Fruit fly (Drosophila melanogaster): ENCODE results near the gene CG15754.

CG15754 gene

DNA sequence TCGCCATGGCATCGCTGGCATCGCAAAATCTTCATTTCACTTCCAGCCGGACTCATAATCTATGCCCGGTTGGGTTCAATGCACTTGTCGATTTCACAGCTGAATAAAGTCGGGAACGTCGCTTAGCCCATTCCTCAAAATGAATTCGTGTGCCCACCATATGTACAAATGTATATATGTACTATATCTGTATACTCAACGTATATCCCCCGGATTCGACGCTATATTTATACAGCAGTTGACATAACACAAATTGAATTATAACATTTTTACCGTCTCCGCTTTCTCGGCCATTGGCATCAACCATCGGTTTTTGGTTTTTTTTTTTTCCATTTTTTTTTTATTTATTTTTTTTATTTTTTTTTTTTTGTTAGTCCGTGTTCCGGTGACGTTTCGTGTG, 42.4 kb downstream of the CG15754 start (continued):
- TF ChIP-seq sens (GFP tag) (peak; percentile 75), chm (GFP tag; IDR thresholded peaks at IDR 0.05) (no peak), CG2678 (tag; optimal IDR thresholded peaks at IDR 0.05) (peak; percentile 38), CG32767 (GFP tag; IDR thresholded peaks at IDR 0.05) (no peak), CG10366 (GFP tag; IDR thresholded peaks at IDR 0.05) (no peak), Hr51 (GFP tag; optimal IDR thresholded peaks at IDR 0.05) (no peak), ap (GFP tag; IDR thresholded peaks at IDR 0.05) (no peak), tio (GFP tag; optimal IDR thresholded peaks at IDR 0.05) (no peak), org-1 (GFP tag; optimal IDR thresholded peaks at IDR 0.05) (no peak), caup (GFP tag; optimal IDR thresholded peaks at IDR 0.05; ENCODE audit: severe bottlenecking) (peak; percentile 33), Ada2b (GFP tag; IDR thresholded peaks at IDR 0.05) (no peak), C15 (GFP tag; IDR thresholded peaks at IDR 0.05) (no peak; the same call in 2 of the 3 replicates), unpg (GFP tag; optimal IDR thresholded peaks at IDR 0.05) (no peak), p53 (GFP tag; optimal IDR thresholded peaks at IDR 0.05) (no peak), Xbp1 (GFP tag; optimal IDR thresholded peaks at IDR 0.05) (no peak), zen2 (GFP tag; IDR thresholded peaks at IDR 0.05; ENCODE audit: partially characterized antibody) (no peak), Adf1 (GFP tag; IDR thresholded peaks at IDR 0.05) (no peak), Pdp1 (GFP tag; optimal IDR thresholded peaks at IDR 0.05) (peak in 1 of 2 experiments; percentile 37), BtbVII (GFP tag; optimal IDR thresholded peaks at IDR 0.05) (peak; percentile 32), CG15514 (GFP tag; optimal IDR thresholded peaks at IDR 0.05) (peak; percentile 34), wor (GFP tag; IDR thresholded peaks at IDR 0.05) (no peak), CG13296 (GFP tag; optimal IDR thresholded peaks at IDR 0.05) (peak; percentile 22), CG1024 (GFP tag; IDR thresholded peaks at IDR 0.05) (no peak), ind (GFP tag; optimal IDR thresholded peaks at IDR 0.05) (no peak), E2f1 (GFP tag; IDR thresholded peaks at IDR 0.05) (no peak), B-H2 (GFP tag; optimal IDR thresholded peaks at IDR 0.05) (peak; percentile 15), CG4328 (GFP tag; optimal IDR thresholded peaks at IDR 0.05) (peak; percentile 39), gfzf (GFP tag; optimal IDR thresholded peaks at IDR 0.05) (no peak), Hmr (GFP tag; optimal IDR thresholded peaks at IDR 0.05) (peak; percentile 52), Bdp1 (GFP tag; optimal IDR thresholded peaks at IDR 0.05) (peak; percentile 1), hbn (GFP tag; IDR thresholded peaks at IDR 0.05; ENCODE audit: partially characterized antibody) (no peak), fd3F (GFP tag; optimal IDR thresholded peaks at IDR 0.05) (peak; percentile 10), usp (GFP tag; optimal IDR thresholded peaks at IDR 0.05) (no peak), z (GFP tag; IDR thresholded peaks at IDR 0.05) (no peak), CG17328 (GFP tag; IDR thresholded peaks at IDR 0.05) (no peak), gce (GFP tag; IDR thresholded peaks at IDR 0.05) (no peak), stwl (tag; optimal IDR thresholded peaks at IDR 0.05) (no peak), CG4282 (GFP tag; optimal IDR thresholded peaks at IDR 0.05) (no peak), Optix (GFP tag; IDR thresholded peaks at IDR 0.05) (no peak), MBD-R2 (GFP tag; IDR thresholded peaks at IDR 0.05) (no peak), zfh2 (GFP tag; optimal IDR thresholded peaks at IDR 0.05) (no peak), CG10209 (GFP tag; optimal IDR thresholded peaks at IDR 0.05) (peak; percentile 21), E2f2 (GFP tag; IDR thresholded peaks at IDR 0.05) (no peak), Sin3A (optimal IDR thresholded peaks at IDR 0.05) (no peak), CG13424 (tag; optimal IDR thresholded peaks at IDR 0.05) (peak; percentile 15), CG15269 (tag; optimal IDR thresholded peaks at IDR 0.05) (no peak), CG1233 (GFP tag; optimal IDR thresholded peaks at IDR 0.05) (peak; percentile 6), dysf (GFP tag; IDR thresholded peaks at IDR 0.05) (0 out of 3 replicates have a peak, but pooled peaks have one; percentile 28), salm (tag; optimal IDR thresholded peaks at IDR 0.05) (no peak), fru (optimal IDR thresholded peaks at IDR 0.05) (no peak), abd-A (tag; optimal IDR thresholded peaks at IDR 0.05) (no peak), CG7928 (GFP tag; optimal IDR thresholded peaks at IDR 0.05) (no peak)

All from whole organism, embryonic.